Fruit fly (Drosophila melanogaster): Measurements from ENCODE around the gene CG11034.

DNA sequence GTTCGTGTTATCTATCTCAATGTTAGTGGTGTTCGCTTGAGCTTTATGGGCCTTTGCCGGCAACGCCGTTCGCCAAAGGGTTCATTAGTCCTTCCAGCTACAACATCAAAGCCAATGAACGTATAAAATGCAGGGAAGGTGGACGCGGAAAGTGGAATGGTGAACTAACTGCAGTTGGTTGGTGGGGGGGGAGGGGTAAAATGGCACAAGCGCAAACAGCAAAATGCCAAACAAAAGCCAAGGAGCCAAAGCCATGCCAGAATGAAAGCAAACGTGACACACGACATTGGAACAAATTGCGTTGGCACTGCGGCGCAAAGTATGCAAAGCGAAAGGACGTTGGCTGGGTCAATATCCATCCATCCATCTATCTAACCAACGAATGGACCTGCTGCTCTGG, 15.7 kb downstream of the CG11034 start:
- TF ChIP-seq Mio (GFP tag; optimal IDR thresholded peaks at IDR 0.05) (no peak), usp (GFP tag; optimal IDR thresholded peaks at IDR 0.05) (no peak), fru (GFP tag; optimal IDR thresholded peaks at IDR 0.05) (no peak), Sp1 (GFP tag; optimal IDR thresholded peaks at IDR 0.05) (no peak), Abd-B (GFP tag; optimal IDR thresholded peaks at IDR 0.05) (no peak), pan (optimal IDR thresholded peaks at IDR 0.05) (no peak), woc (GFP tag; optimal IDR thresholded peaks at IDR 0.05) (no peak), GATAd (GFP tag; optimal IDR thresholded peaks at IDR 0.05) (no peak), Hr83 (GFP tag; optimal IDR thresholded peaks at IDR 0.05; ENCODE audit: poor library complexity, severe bottlenecking) (no peak), sage (GFP tag; optimal IDR thresholded peaks at IDR 0.05) (no peak), HLH106 (tag; optimal IDR thresholded peaks at IDR 0.05) (no peak), dmrt93B (GFP tag; optimal IDR thresholded peaks at IDR 0.05) (no peak), Myc (optimal IDR thresholded peaks at IDR 0.05) (no peak), h (GFP tag; optimal IDR thresholded peaks at IDR 0.05) (no peak)
